Worm (Caenorhabditis elegans) whole organism, L4 larva: Measurements from ENCODE around the gene clec-80.

Source experiments
- aha-1 ChIP-seq: fragments of 150-350 bp; peaks from one replicate; lab custom pipeline; 2014; ENCODE audit warnings: missing biosample characterization, missing genetic modification characterization
- lin-13 ChIP-seq: fragments of 150-350 bp; optimal IDR thresholded peaks from 2 replicates; lab custom pipeline; 2014; ENCODE audit warnings: missing biosample characterization, missing genetic modification reagents, missing genetic modification characterization
- unc-62 ChIP-seq, 3 experiments: fragments of 150-350 bp in 1 of 3; sonication (generic microtip); optimal IDR thresholded peaks in 2 of 3; peaks in 1 of 3; 1 replicate in 1 of 3; 2 replicates in 2 of 3; lab custom pipeline; 2014 to 2017; ENCODE audit warnings: missing biosample characterization in 3 of 3, missing genetic modification characterization in 3 of 3, missing genetic modification reagents in 3 of 3, missing genotype in 1 of 3
- zip-2 ChIP-seq: fragments of 150-350 bp; optimal IDR thresholded peaks from 2 replicates; lab custom pipeline; 2014; ENCODE audit warnings: missing biosample characterization, missing genetic modification characterization

- TF ChIP-seq aha-1 (tag; lab: Kevin White, UChicago) (no peak), lin-13 (GFP tag; lab: Kevin White, UChicago) (no peak), unc-62 (GFP tag; optimal IDR thresholded peaks at IDR 0.05 in 1 of 2; lab: Kevin White, UChicago) (no peak), unc-62 (tag; optimal IDR thresholded peaks at IDR 0.05; lab: Kevin White, UChicago) (no peak), zip-2 (tag; lab: Kevin White, UChicago) (no peak)
These were observed 29.6 kb upstream of the clec-80 start for ce11 chrIV:2793956-2794355.
